Worm (Caenorhabditis elegans) whole organism, midembryonic: ENCODE results near the gene thoc-5.
A peak's percentile ranks its signal among the peaks of the same experiment; 100 is the strongest.

Experiments used
- T22C8.4 ChIP-seq: fragments of 200-800 bp; sonication (Bioruptor generic); IDR thresholded peaks from 2 replicates; pipeline ENCODE4 v1.3.6; 2022; ENCODE audit warnings: missing genetic modification characterization, missing compliant biosample characterization
- cog-1 ChIP-seq: sonication (generic microtip); optimal IDR thresholded peaks from 2 replicates; lab custom pipeline; 2016; ENCODE audit warnings: missing genetic modification characterization, missing compliant biosample characterization
- flt-1 ChIP-seq: fragments of 200-800 bp; sonication (Bioruptor generic); IDR thresholded peaks from 2 replicates; pipeline ENCODE4 v1.3.6; 2022; ENCODE audit warnings: missing genetic modification characterization, missing compliant biosample characterization
- klf-2 ChIP-seq: fragments of 200-800 bp; sonication (Bioruptor generic); conservative IDR thresholded peaks from 2 replicates; pipeline ENCODE4 v1.3.6; 2022; ENCODE audit warnings: missing genetic modification reagents, missing genetic modification characterization, missing compliant biosample characterization
- med-1 ChIP-seq: sonication (generic microtip); optimal IDR thresholded peaks from 2 replicates; lab custom pipeline; 2017; ENCODE audit warnings: missing genetic modification characterization, mild to moderate bottlenecking, missing compliant biosample characterization, antibody characterized with exemption, missing genetic modification reagents; ENCODE audit not compliant: insufficient read depth
- ref-1 ChIP-seq: fragments of 200-800 bp; sonication (Bioruptor generic); conservative IDR thresholded peaks from 2 replicates; pipeline ENCODE4 v1.3.6; 2022; ENCODE audit warnings: missing genetic modification reagents, missing genetic modification characterization, missing compliant biosample characterization
- tab-1 ChIP-seq: fragments of 200-800 bp; sonication (Bioruptor generic); IDR thresholded peaks from 2 replicates; pipeline ENCODE4 v1.3.6; 2022; ENCODE audit warnings: missing genetic modification characterization, missing compliant biosample characterization
- ztf-23 ChIP-seq: fragments of 200-800 bp; sonication (Bioruptor generic); IDR thresholded peaks from 2 replicates; pipeline ENCODE4 v1.3.6; 2022; ENCODE audit warnings: missing genetic modification reagents, missing genetic modification characterization, missing compliant biosample characterization
- ztf-29 ChIP-seq: fragments of 200-800 bp; sonication (Bioruptor generic); IDR thresholded peaks from 2 replicates; pipeline ENCODE4 v1.3.6; 2022; ENCODE audit warnings: missing genetic modification reagents, missing genetic modification characterization, missing compliant biosample characterization

The thoc-5 gene

ce11 chrIII:5305725-5306124 is 43.5 kb downstream of the thoc-5 start:
- TF ChIP-seq T22C8.4 (GFP tag; lab: Robert Waterston, UW), result peak; percentile 77; the same call in 1 of the 2 replicates
- peak; percentile 92 for TF ChIP-seq ztf-23
- peak; percentile 85 for TF ChIP-seq tab-1 (GFP tag; lab: Robert Waterston, UW)
- TF ChIP-seq klf-2 (GFP tag; lab: Robert Waterston, UW), result peak; percentile 92
- peak; percentile 67 for TF ChIP-seq ref-1 (GFP tag; lab: Robert Waterston, UW)
- TF ChIP-seq flt-1 (GFP tag; lab: Robert Waterston, UW), result peak; percentile 74
- TF ChIP-seq med-1 (GFP tag; lab: Kevin White, UChicago), result no peak
- TF ChIP-seq ztf-29, result peak; percentile 77
- TF ChIP-seq cog-1, result peak; percentile 49

ce11 chrIII:5304044-5304443 is 45.2 kb downstream of the thoc-5 start:
- TF ChIP-seq cog-1 (no peak), ztf-29 (no peak), ztf-23 (no peak), T22C8.4 (GFP tag; lab: Robert Waterston, UW) (no peak), ref-1 (GFP tag; lab: Robert Waterston, UW) (no peak), med-1 (GFP tag; lab: Kevin White, UChicago) (no peak), tab-1 (GFP tag; lab: Robert Waterston, UW) (no peak), klf-2 (GFP tag; lab: Robert Waterston, UW) (no peak), flt-1 (GFP tag; lab: Robert Waterston, UW) (no peak)

ce11 chrIII:5301786-5302268 is 47.4 kb downstream of the thoc-5 start, which contains the start of the genes T15B12.2 and F52C9.5:
Gene T15B12.2 (minus strand): TSS chrIII:5301886.
Gene F52C9.5 (plus strand): TSS chrIII:5302218.
- TF ChIP-seq T22C8.4 (GFP tag; lab: Robert Waterston, UW), result no peak
- no peak for TF ChIP-seq med-1 (GFP tag; lab: Kevin White, UChicago)
- no peak for TF ChIP-seq ref-1 (GFP tag; lab: Robert Waterston, UW)
- TF ChIP-seq flt-1 (GFP tag; lab: Robert Waterston, UW), result no peak
- TF ChIP-seq ztf-23, result no peak
- no peak for TF ChIP-seq ztf-29
- no peak for TF ChIP-seq cog-1
- no peak for TF ChIP-seq tab-1 (GFP tag; lab: Robert Waterston, UW)
- no peak for TF ChIP-seq klf-2 (GFP tag; lab: Robert Waterston, UW)
